Worm (Caenorhabditis elegans) whole organism, mixed stage, embryonic: ENCODE results near the gene prx-6.

ENCODE experiments used
- ham-2 ChIP-seq: fragments of 200-800 bp; sonication (Bioruptor generic); optimal IDR thresholded peaks from 2 replicates; lab custom pipeline; 2018; ENCODE audit warnings: mild to moderate bottlenecking, missing genetic modification characterization, missing compliant biosample characterization
- lin-13 ChIP-seq: fragments of 150-350 bp; optimal IDR thresholded peaks from 2 replicates; lab custom pipeline; 2014; ENCODE audit warnings: missing biosample characterization, missing genetic modification characterization
- lsy-2 ChIP-seq: fragments of 150-350 bp; optimal IDR thresholded peaks from 2 replicates; lab custom pipeline; 2014; ENCODE audit warnings: missing biosample characterization, missing genetic modification characterization
- nhr-12 ChIP-seq: fragments of 150-350 bp; optimal IDR thresholded peaks from 2 replicates; lab custom pipeline; 2014; ENCODE audit warnings: missing biosample characterization, missing genetic modification characterization
- unc-62 ChIP-seq: fragments of 150-350 bp; optimal IDR thresholded peaks from 2 replicates; lab custom pipeline; 2014; ENCODE audit warnings: missing biosample characterization, missing genetic modification reagents, missing genetic modification characterization

- no peak for TF ChIP-seq unc-62
- TF ChIP-seq ham-2 (GFP tag; lab: Kevin White, UChicago), result no peak
- TF ChIP-seq nhr-12 (tag; lab: Kevin White, UChicago), result no peak
- no peak for TF ChIP-seq lin-13 (tag; lab: Kevin White, UChicago)
- no peak for TF ChIP-seq lsy-2 (tag; lab: Kevin White, UChicago)
Measured at ce11 chrV:4737727-4738126, 17.8 kb upstream of the prx-6 start, which contains the start of gene F39G3.2.
